Fruit fly (Drosophila melanogaster): ENCODE results near the gene RpL9.
A peak's percentile ranks its signal among the peaks of the same experiment; 100 is the strongest.

Gene RpL9

DNA sequence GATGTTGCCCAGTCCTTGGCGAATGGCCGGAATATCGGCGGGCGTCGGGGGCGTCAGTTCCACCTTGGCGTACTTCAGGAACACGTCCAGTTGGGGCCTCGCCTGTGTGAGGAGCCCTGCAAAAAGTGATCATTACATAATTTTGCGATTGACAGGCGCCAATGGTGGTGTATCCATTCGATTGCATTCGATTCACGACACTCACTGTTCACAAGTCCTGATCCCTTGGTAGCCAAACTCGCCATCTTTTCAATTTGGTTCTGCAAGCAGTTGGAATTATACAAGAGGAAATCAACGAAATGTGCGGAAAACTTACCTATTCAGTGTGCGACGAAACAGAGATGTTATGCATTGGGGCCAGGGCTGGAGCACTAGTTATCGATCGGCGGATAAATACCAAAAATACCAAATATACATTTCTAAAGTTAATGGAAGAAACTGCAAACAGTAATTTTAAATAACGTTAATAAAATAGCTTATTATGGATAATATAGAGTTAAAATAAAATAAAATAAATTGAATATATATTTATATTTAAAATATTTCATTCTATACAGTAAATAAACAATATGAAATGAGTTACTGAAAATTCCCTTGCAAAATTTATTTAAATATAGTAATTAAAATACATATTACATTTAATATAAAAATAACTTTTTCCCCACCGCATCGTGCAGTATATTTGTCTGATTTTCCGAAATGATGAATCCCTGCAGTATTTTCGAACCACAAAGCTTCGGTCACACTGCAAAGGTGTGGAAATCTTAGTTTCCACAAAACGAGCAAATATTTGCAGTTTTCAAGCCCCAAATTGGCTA is 27.7 kb downstream of the RpL9 start, which contains the start of the genes ATPsynG and SCAR:
Gene ATPsynG (minus strand): TSS at position 354 of the 818 bp plus-strand sequence.
Gene SCAR (plus strand): TSS at position 727 of the 818 bp plus-strand sequence.
- TF ChIP-seq CG1621 (tag; optimal IDR thresholded peaks at IDR 0.05) (no peak), vri (GFP tag; optimal IDR thresholded peaks at IDR 0.05) (peak; percentile 78), CG4318 (GFP tag; optimal IDR thresholded peaks at IDR 0.05) (no peak), Eip78C (GFP tag) (peak; percentile 34)

DNA sequence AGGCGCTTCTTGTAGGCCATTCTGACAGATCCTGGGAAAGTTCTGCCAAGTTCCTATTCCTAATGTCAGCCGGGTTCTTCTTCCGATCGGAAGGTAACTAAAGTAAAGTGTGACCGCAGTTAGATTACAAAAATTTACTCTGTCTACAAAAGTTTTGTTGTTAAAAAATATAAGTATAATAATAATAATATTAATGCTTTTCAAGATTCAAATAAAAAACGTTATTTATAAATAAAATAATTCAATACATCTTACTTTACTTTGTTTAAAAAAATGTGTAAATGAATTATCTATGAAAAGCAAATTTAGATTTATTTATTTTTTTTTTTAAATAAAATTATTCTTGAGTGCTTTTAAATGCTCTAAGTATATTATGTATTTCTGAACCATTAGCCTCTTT is 28.8 kb downstream of the RpL9 start, which contains the start of gene abo:
Gene abo (minus strand): TSS at position 101 of the 400 bp plus-strand sequence.
- TF ChIP-seq Eip78C (GFP tag) (no peak), fkh (GFP tag; optimal IDR thresholded peaks at IDR 0.05) (no peak), CG10631 (GFP tag; optimal IDR thresholded peaks at IDR 0.05) (no peak), CG8319 (GFP tag; optimal IDR thresholded peaks at IDR 0.05) (no peak), Eip75B (GFP tag; optimal IDR thresholded peaks at IDR 0.05) (no peak), Hr4 (GFP tag; optimal IDR thresholded peaks at IDR 0.05) (no peak), CG34406 (GFP tag; optimal IDR thresholded peaks at IDR 0.05) (no peak), OdsH (GFP tag; optimal IDR thresholded peaks at IDR 0.05) (no peak), lz (GFP tag; optimal IDR thresholded peaks at IDR 0.05) (no peak), Hr38 (GFP tag; optimal IDR thresholded peaks at IDR 0.05) (no peak)

DNA sequence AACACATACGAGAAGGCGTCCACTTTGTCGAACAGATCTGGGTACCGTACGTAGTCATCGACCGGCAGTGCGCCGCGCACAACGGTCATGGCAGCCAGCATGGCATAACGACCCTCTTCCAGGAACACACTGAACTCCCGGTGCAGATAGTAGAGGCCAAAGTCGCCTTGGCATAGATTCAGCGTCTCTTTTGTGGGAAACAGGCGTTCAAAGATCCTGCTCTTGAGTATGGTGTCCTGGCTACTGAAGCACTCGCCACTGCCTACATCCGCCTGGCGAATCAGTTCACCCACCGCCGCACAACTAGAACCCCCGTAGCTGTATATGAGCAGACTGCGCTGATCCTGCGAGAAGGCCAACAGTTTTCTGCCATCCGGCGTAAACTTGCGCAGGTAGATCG is 29.4 kb downstream of the RpL9 start:
- no peak for TF ChIP-seq esn (GFP tag; optimal IDR thresholded peaks at IDR 0.05)
- TF ChIP-seq CG6854 (GFP tag; optimal IDR thresholded peaks at IDR 0.05) = no peak
- no peak for TF ChIP-seq Lpt (GFP tag; optimal IDR thresholded peaks at IDR 0.05)

dm6 chr2L:10972224-10972623 is 31.8 kb downstream of the RpL9 start, which contains the start of gene CG16743:
Gene CG16743, plus strand, starts transcription at chr2L:10972280.
- TF ChIP-seq OdsH (GFP tag; optimal IDR thresholded peaks at IDR 0.05) = no peak
- no peak for TF ChIP-seq CG16779 (tag; optimal IDR thresholded peaks at IDR 0.05)
- TF ChIP-seq CG31627 (GFP tag; optimal IDR thresholded peaks at IDR 0.05) = peak; percentile 25
- TF ChIP-seq topi (GFP tag; optimal IDR thresholded peaks at IDR 0.05) = peak; percentile 17
- TF ChIP-seq Eip75B (GFP tag; optimal IDR thresholded peaks at IDR 0.05) = no peak
- no peak for TF ChIP-seq CG10631 (GFP tag; optimal IDR thresholded peaks at IDR 0.05)
- peak; percentile 35 for TF ChIP-seq esn (GFP tag; optimal IDR thresholded peaks at IDR 0.05)
- TF ChIP-seq Eip93F (GFP tag; optimal IDR thresholded peaks at IDR 0.05) = no peak
- TF ChIP-seq svp (GFP tag) = peak; percentile 85
- TF ChIP-seq lz (GFP tag; optimal IDR thresholded peaks at IDR 0.05) = peak; percentile 29
- no peak for TF ChIP-seq Smox (GFP tag; optimal IDR thresholded peaks at IDR 0.05)
- TF ChIP-seq vri (GFP tag; optimal IDR thresholded peaks at IDR 0.05) = peak; percentile 30
- TF ChIP-seq Eip78C (GFP tag) = peak; percentile 67
- TF ChIP-seq spab (GFP tag; optimal IDR thresholded peaks at IDR 0.05) = no peak
- peak; percentile 16 for TF ChIP-seq cyc (GFP tag; optimal IDR thresholded peaks at IDR 0.05)
- TF ChIP-seq fd59A (GFP tag; optimal IDR thresholded peaks at IDR 0.05) = no peak
- TF ChIP-seq eg (GFP tag; IDR thresholded peaks at IDR 0.05) = no peak

dm6 chr2L:10970134-10970533 is 33.9 kb downstream of the RpL9 start, which contains the start of the genes Tmem214 and YL-1:
Gene Tmem214, minus strand, starts transcription at chr2L:10970275.
Gene YL-1, plus strand, starts transcription at chr2L:10970443.
- TF ChIP-seq CG10669 (GFP tag; optimal IDR thresholded peaks at IDR 0.05) (no peak), Eip78C (GFP tag) (peak; percentile 75), esn (GFP tag; optimal IDR thresholded peaks at IDR 0.05) (peak; percentile 3), fkh (GFP tag; optimal IDR thresholded peaks at IDR 0.05) (peak; percentile 95), Sox14 (GFP tag; optimal IDR thresholded peaks at IDR 0.05) (peak; percentile 14), vri (GFP tag; optimal IDR thresholded peaks at IDR 0.05) (peak; percentile 62), CG31627 (GFP tag; optimal IDR thresholded peaks at IDR 0.05) (no peak), CG3032 (tag; optimal IDR thresholded peaks at IDR 0.05) (peak; percentile 7)

DNA sequence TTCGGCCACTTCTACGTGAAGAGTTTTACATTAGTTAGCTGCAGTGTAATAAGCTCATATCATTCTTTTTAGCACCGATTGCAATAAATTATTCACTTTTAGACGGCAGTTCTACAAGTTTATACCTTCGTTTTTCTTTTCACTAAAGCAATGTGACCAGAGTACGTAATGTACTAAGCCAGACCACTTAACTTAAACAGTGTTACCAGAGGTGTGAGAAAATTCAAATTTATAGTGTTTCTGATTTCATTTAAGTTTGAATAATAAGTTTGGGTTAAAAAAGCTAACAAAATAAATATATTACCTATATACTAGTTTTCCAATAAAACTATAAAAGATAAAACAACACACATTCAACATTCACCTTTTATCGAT is 36.0 kb downstream of the RpL9 start:
- no peak for TF ChIP-seq CG11902 (GFP tag; optimal IDR thresholded peaks at IDR 0.05)
